Worm (Caenorhabditis elegans) whole organism, L2 larva: Measurements from ENCODE around the gene ymel-1.

Experiments used
- R02D3.7 ChIP-seq: fragments of 150-350 bp; optimal IDR thresholded peaks from 2 replicates; lab custom pipeline; 2014; ENCODE audit warnings: missing biosample characterization, missing genetic modification characterization
- aly-2 ChIP-seq: fragments of 150-350 bp; optimal IDR thresholded peaks from 2 replicates; lab custom pipeline; 2014; ENCODE audit warnings: missing biosample characterization, missing genetic modification characterization
- lin-13 ChIP-seq: fragments of 150-350 bp; optimal IDR thresholded peaks from 2 replicates; lab custom pipeline; 2014; ENCODE audit warnings: missing biosample characterization, missing genetic modification reagents, missing genetic modification characterization
- nhr-11 ChIP-seq: fragments of 150-350 bp; optimal IDR thresholded peaks from 2 replicates; lab custom pipeline; 2014; ENCODE audit warnings: missing biosample characterization, missing genetic modification characterization
- nhr-21 ChIP-seq: fragments of 150-350 bp; optimal IDR thresholded peaks from 2 replicates; lab custom pipeline; 2014; ENCODE audit warnings: missing biosample characterization, missing genetic modification characterization
- skn-1 ChIP-seq: sonication (generic microtip); optimal IDR thresholded peaks from 2 replicates; lab custom pipeline; 2017; ENCODE audit warnings: missing biosample characterization, missing genetic modification characterization
- snpc-4 ChIP-seq: fragments of 150-350 bp; optimal IDR thresholded peaks from 2 replicates; lab custom pipeline; 2014; ENCODE audit warnings: missing biosample characterization, missing genetic modification characterization
- unc-62 ChIP-seq: fragments of 150-350 bp; optimal IDR thresholded peaks from 2 replicates; lab custom pipeline; 2014; ENCODE audit warnings: missing biosample characterization, missing genetic modification reagents, missing genetic modification characterization

DNA sequence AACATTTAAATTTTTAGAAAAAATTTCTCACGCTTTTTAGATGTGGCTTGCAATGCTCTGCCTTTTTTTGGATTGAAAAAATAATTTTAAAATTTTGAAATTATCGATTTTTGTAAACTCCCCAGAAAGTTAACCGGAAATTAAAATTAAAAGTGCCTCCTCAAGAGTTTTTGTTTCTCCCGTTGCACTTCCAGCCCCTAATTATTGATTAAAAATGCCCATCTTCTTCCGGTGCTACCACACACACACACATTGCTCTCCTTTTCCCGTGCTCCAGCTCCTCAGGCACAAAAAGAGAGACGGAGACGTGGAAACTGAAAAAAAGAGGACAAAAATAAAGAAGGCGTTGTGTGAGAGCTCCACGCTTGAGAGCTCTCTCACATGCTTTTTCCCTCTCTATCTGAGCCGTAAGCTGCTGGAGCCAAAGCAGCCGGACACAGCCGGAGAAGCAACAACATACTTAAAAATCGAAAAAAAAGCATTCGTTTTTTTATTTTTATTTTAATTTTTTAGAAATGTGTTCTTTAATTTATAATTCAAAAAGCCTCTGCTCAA is 48.5 kb upstream of the ymel-1 start:
- no peak for TF ChIP-seq unc-62 (GFP tag; lab: Kevin White, UChicago)
- no peak for TF ChIP-seq snpc-4
- no peak for TF ChIP-seq aly-2 (tag; lab: Kevin White, UChicago)
- TF ChIP-seq R02D3.7: no peak
- no peak for TF ChIP-seq lin-13 (GFP tag; lab: Kevin White, UChicago)
- no peak for TF ChIP-seq skn-1
- no peak for TF ChIP-seq nhr-21 (tag; lab: Kevin White, UChicago)
- TF ChIP-seq nhr-11: no peak
